Worm (Caenorhabditis elegans) whole organism, late embryonic: ENCODE measurements around the gene Y22D7AL.11.

Experiments used
- F13H6.1 ChIP-seq: sonication (generic microtip); optimal IDR thresholded peaks from 2 replicates; lab custom pipeline; 2016; ENCODE audit warnings: missing genetic modification characterization, missing compliant biosample characterization
- ceh-2 ChIP-seq: sonication (generic microtip); optimal IDR thresholded peaks from 2 replicates; lab custom pipeline; 2016; ENCODE audit warnings: missing genotype, missing genetic modification characterization, missing compliant biosample characterization
- dve-1 ChIP-seq: sonication (generic microtip); optimal IDR thresholded peaks from 2 replicates; lab custom pipeline; 2017; ENCODE audit warnings: antibody characterized with exemption, mild to moderate bottlenecking, missing genetic modification characterization, missing compliant biosample characterization
- ets-4 ChIP-seq: sonication (generic microtip); optimal IDR thresholded peaks from 2 replicates; lab custom pipeline; 2016; ENCODE audit warnings: missing genetic modification characterization, missing compliant biosample characterization
- gmeb-2 ChIP-seq: sonication (generic microtip); optimal IDR thresholded peaks from 2 replicates; lab custom pipeline; 2016; ENCODE audit warnings: missing genetic modification characterization, inconsistent platforms, missing compliant biosample characterization
- pag-3 ChIP-seq: sonication (generic microtip); optimal IDR thresholded peaks from 2 replicates; lab custom pipeline; 2016; ENCODE audit warnings: missing compliant biosample characterization, missing genetic modification characterization, borderline replicate concordance
- pqm-1 ChIP-seq: sonication (generic microtip); optimal IDR thresholded peaks from 2 replicates; lab custom pipeline; 2016; ENCODE audit warnings: missing genetic modification characterization, missing compliant biosample characterization
- sox-2 ChIP-seq: fragments of 200-800 bp; sonication (Bioruptor generic); IDR thresholded peaks from 2 replicates; pipeline ENCODE4 v1.3.6; 2022; ENCODE audit warnings: missing genetic modification reagents, missing genetic modification characterization, missing compliant biosample characterization
- unc-55 ChIP-seq: sonication (generic microtip); optimal IDR thresholded peaks from 2 replicates; lab custom pipeline; 2017; ENCODE audit warnings: missing biosample characterization, missing genetic modification reagents, missing genetic modification characterization

DNA sequence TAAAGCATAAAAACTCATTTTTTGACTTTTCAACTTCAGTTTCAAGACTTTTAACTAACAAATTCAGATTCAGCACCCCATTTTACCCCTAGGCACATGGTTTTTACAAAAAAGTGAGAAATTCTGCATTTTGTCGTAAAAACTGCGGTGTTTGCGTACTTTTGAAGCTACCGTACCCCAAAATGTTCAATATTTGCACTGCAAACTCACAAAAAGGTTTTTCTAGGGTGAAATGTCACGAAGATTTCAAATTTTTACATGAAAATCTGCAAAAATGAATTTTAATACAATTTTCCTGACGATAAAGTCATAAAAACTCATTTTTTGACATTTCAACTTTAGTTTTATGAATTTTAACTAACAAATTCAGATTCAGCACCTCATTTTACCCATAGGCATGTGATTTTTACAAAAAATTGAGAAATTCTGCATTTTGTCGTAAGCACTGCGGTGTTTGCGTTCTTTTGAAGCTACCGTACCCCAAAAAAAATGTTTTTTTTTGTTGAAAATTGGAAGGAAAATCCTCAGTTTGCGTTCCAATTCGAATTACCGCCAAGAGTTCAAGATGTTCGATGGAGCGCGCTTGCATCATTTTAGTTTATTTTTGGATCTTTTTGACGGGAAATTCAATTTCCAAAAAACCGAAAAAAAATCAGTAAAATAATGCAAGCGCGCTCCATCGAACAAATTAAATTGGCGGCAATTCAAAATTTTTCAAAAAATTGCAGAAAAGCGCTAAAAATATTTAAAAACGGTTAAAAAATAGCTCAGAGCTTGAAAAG lies 17.7 kb downstream of the Y22D7AL.11 start:
- no peak for TF ChIP-seq F13H6.1 (tag; lab: Kevin White, UChicago)
- TF ChIP-seq sox-2 (GFP tag; lab: Robert Waterston, UW): no peak
- no peak for TF ChIP-seq dve-1 (tag; lab: Kevin White, UChicago)
- no peak for TF ChIP-seq unc-55 (GFP tag; lab: Kevin White, UChicago)
- peak; percentile 28 for TF ChIP-seq gmeb-2
- TF ChIP-seq pag-3: no peak
- TF ChIP-seq pqm-1: no peak
- TF ChIP-seq ets-4 (tag; lab: Kevin White, UChicago): no peak
- TF ChIP-seq ceh-2 (tag; lab: Kevin White, UChicago): no peak
